Fruit fly (Drosophila melanogaster) S2 (cell line): ENCODE results near the gene sra.
A peak's percentile ranks its signal among the peaks of the same experiment; 100 is the strongest.

Experiments used
- CG8478 ChIP-seq: fragments of >200 bp; optimal IDR thresholded peaks from 2 replicates; lab custom pipeline; 2018
- CTCF ChIP-seq, 2 experiments: fragments of >200 bp; optimal IDR thresholded peaks; 2 replicates each; lab custom pipeline; 2018

Gene sra

dm6 chr3R:16186791-16187681 is at the start of gene sra:
sra (plus strand) TSS chr3R:16186999.
- TF ChIP-seq CTCF (optimal IDR thresholded peaks at IDR 0.05; lab: Kevin White, UChicago) (peak; percentile 8 to 42), CG8478 (no peak)

DNA sequence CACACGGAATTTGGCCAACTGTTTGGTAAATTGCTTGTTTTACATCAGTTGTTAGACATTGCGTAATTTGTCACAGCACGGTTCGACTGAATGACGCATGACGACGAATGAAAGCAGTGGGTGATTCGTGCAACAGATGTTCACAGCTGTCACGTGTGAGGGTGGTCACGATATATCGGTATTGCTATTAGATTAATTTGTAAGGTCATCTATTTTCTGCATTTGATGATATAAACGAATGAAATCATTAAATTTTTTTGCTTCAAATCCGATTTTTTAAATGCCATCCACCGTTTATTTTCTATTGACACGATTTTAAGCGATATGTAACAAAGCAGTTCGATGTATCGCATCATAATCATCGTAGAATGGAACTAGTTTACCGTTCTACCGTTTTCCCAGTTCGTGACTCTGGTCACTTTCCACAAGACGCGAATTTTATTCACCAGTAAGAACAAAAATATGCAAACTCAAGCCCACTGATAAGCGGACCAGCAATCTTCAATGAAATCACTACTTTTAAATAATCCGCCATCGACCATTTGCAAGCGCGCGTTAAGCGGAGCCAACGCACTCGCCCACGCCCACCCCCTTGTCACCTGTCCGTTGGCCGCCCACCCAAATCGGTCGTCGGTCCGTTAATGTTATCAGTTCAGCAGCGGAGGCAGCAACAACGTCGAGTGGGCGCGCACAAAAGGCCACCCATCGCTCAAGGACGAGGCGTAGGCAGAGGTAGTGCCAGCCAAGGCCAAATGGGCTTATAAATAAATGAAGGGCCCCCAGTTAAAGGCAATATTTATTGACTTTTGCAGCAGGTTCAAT is 40.0 kb upstream of the sra start, which contains the start of the genes Mic26-27 and CG5916:
Gene Mic26-27 (minus strand): TSS at position 224 of the 822 bp plus-strand sequence.
Gene CG5916 (plus strand): TSS at position 398 of the 822 bp plus-strand sequence.
- TF ChIP-seq CG8478 (no peak), CTCF (optimal IDR thresholded peaks at IDR 0.05; lab: Kevin White, UChicago) (peak; percentile 0 to 16)

DNA sequence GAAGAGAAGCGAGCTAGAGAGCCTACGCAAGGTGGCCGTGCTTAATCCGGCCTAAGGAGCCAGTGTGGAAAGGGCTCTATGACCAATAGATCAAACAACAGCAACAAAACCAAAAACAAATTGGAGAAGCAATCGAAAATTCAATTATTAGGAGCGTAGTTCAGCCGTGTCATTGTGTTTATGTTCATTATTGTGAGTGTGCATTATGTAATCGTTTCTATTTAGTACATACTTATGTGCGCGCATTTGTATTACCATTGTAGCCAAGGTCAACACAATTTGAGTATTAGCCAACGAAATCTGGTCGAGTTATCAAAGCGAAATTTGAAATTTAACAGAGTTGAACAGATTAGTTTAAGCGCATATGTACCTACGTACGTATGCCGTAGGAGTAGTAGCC is 38.1 kb upstream of the sra start:
- TF ChIP-seq CTCF (optimal IDR thresholded peaks at IDR 0.05; lab: Kevin White, UChicago), result no peak
- TF ChIP-seq CG8478, result no peak

- TF ChIP-seq CTCF (optimal IDR thresholded peaks at IDR 0.05; lab: Kevin White, UChicago), result no peak
- no peak for TF ChIP-seq CG8478
Measured at dm6 chr3R:16151239-16151860, 35.4 kb upstream of the sra start, which contains the start of gene Fer2. Fer2 (minus strand) TSS chr3R:16151312.

- TF ChIP-seq CTCF (optimal IDR thresholded peaks at IDR 0.05; lab: Kevin White, UChicago) (no peak), CG8478 (no peak)
Measured at dm6 chr3R:16152369-16152768, 34.4 kb upstream of the sra start.

DNA sequence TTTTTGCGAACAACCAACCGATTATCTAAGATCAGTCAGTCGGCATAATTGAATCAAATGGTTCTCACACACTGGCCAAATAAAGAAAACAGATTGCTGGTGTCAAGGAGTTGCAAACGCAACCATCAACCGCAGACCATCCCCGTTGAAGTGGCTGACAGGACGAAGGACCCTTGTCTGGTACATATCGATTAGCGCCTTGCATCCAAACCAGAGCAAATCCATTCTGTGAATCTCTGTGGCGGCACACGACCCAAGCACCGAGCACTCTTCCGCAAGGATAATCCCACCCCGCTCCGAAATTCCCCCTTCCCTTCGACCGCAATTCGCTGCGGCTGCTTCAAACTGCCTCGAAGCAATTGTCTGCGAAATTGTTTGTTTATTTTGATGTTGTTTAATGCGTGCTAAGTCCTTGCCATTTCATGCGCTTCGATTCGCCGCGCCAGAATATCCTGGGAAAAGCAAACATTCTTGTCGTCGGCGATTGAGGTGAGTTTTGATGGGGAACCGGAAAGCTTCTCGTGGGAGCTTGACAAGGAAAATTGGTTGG is 33.4 kb upstream of the sra start:
- TF ChIP-seq CG8478 (no peak), CTCF (optimal IDR thresholded peaks at IDR 0.05; lab: Kevin White, UChicago) (no peak)

- TF ChIP-seq CTCF (optimal IDR thresholded peaks at IDR 0.05; lab: Kevin White, UChicago) (no peak), CG8478 (no peak)
Measured at dm6 chr3R:16154263-16154662, 32.5 kb upstream of the sra start.

- TF ChIP-seq CG8478, result no peak
- TF ChIP-seq CTCF (optimal IDR thresholded peaks at IDR 0.05; lab: Kevin White, UChicago), result no peak
Measured at dm6 chr3R:16154682-16155081, 32.1 kb upstream of the sra start, which contains the start of gene CG6006. CG6006 (plus strand) TSS chr3R:16154982.

DNA sequence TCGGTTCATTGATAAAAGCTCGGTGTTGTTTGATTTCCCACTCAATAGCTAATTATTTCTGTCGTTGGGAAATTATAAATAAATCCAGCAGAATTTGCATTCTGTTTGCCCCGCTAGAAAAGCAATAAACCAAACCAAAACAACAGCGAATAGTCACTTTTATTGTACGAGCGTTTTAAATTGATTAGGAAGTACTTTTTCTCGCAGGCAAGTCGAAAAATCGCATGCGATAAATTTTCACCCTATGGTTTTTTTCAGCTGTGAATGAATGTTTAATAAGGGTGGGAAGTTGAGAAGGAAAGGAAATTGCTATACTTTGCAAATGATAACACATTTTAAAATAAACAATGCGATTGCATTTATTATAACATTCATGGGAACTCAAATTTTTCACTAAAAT is 30.8 kb upstream of the sra start:
- TF ChIP-seq CG8478, result no peak
- TF ChIP-seq CTCF (optimal IDR thresholded peaks at IDR 0.05; lab: Kevin White, UChicago), result no peak

DNA sequence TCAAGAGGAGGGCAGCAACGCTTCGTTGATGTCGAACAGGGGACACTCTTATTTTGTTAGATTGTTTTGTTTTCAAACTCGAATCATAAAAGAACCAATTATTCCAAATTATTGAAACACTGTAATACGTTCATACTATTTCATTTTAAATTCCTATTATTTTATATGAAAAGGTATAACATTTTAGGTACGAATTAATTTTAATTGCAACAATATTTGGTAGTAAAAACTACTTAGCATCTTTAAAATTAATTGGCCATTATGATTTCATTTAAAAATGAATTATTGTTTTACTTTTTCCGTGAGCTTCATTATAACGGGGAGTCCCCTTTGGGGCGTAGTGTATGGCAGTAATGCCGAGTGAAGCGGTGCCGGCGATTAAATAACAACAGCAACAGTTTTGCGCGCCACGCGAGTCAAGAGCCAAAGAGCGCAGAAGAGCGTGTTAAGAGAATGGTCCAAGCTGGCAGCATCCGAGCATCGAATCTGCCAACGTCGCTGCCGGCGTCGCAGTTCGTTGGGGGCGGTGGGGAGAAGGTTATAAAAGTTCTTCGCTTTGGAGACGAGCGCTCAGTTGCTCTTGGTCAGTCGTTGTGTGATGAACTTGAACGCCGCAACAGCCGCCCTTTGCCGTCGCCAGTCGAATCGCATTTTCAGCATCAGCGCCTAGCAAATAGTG is 29.1 kb upstream of the sra start:
- TF ChIP-seq CTCF (optimal IDR thresholded peaks at IDR 0.05; lab: Kevin White, UChicago) (no peak), CG8478 (no peak)

- TF ChIP-seq CTCF (optimal IDR thresholded peaks at IDR 0.05; lab: Kevin White, UChicago) (no peak), CG8478 (no peak)
Measured at dm6 chr3R:16168088-16168487, 18.7 kb upstream of the sra start.

DNA sequence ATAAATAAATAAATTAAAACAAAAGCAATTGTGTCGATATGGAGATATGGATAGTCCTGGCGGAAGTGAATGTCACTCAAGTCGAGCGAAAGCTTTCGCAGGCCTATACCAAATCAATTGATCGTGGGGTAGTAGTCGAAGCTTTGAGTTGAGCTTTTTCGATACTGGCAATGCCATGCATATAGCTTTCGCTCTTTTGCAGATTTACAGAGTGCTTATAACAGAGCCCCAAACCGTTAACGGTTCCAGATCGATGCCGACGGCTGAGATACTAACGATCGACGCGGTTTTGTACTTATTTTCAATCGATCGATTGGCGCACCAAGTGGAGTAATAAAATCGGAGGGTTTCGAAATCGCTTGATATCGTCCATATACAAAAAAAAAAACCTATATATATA is 15.1 kb upstream of the sra start, which contains the start of gene CG8925:
Gene CG8925 (plus strand): TSS at position 245 of the 400 bp plus-strand sequence.
- TF ChIP-seq CTCF (optimal IDR thresholded peaks at IDR 0.05; lab: Kevin White, UChicago) (no peak), CG8478 (no peak)

DNA sequence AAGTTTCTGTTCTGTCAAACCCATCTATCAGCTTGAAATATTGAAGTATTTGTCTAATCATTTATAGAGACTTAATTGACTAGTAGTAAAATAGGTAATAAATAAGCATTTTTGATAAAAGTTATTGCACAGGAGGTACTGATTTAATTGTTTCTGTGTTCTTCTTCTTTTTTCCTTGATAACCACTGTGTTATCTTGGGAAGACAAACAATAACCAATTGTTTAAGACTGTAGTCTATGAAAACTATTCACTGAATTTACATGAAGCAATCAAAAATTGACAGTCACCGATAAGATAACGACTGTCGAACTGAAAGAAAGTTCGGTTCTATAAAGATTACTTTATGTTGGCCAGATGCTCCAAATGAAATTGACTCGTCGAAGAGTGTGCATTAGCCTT is 13.3 kb upstream of the sra start:
- TF ChIP-seq CG8478 (no peak), CTCF (optimal IDR thresholded peaks at IDR 0.05; lab: Kevin White, UChicago) (no peak)

DNA sequence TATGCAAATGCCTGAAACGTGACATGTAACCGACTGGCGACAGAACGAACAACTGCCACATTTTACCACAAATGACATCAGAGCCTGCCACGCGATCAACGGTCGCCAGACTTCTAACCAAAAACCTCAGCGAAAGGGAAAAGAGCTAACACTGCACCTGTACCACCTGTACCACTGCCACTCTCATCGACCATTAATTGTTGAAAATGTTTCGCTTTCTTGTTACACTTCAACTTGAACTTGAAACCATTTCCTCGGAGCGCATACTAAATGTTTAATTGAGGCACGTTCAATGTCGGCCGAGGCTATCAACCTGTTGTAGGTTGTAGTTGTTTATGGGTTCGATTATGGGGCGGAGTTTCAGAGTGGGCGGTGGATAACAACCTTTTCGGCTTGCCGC is 10.3 kb upstream of the sra start:
- no peak for TF ChIP-seq CG8478
- no peak for TF ChIP-seq CTCF (optimal IDR thresholded peaks at IDR 0.05; lab: Kevin White, UChicago)
